Fruit fly (Drosophila melanogaster) whole organism, embryonic: ENCODE data around the gene CG5509.

Experiments used
- CG10321 ChIP-seq: fragments of 200-800 bp; sonication (Bioruptor generic); IDR thresholded peaks from 2 replicates; pipeline ENCODE4 v1.3.6; 2022; ENCODE audit warnings: missing biosample characterization, missing genetic modification characterization
- HHEX ChIP-seq: fragments of 200-800 bp; sonication (Bioruptor generic); optimal IDR thresholded peaks from 3 replicates; lab custom pipeline; 2017; ENCODE audit warnings: missing biosample characterization, mild to moderate bottlenecking, missing genetic modification characterization, missing genetic modification reagents

DNA sequence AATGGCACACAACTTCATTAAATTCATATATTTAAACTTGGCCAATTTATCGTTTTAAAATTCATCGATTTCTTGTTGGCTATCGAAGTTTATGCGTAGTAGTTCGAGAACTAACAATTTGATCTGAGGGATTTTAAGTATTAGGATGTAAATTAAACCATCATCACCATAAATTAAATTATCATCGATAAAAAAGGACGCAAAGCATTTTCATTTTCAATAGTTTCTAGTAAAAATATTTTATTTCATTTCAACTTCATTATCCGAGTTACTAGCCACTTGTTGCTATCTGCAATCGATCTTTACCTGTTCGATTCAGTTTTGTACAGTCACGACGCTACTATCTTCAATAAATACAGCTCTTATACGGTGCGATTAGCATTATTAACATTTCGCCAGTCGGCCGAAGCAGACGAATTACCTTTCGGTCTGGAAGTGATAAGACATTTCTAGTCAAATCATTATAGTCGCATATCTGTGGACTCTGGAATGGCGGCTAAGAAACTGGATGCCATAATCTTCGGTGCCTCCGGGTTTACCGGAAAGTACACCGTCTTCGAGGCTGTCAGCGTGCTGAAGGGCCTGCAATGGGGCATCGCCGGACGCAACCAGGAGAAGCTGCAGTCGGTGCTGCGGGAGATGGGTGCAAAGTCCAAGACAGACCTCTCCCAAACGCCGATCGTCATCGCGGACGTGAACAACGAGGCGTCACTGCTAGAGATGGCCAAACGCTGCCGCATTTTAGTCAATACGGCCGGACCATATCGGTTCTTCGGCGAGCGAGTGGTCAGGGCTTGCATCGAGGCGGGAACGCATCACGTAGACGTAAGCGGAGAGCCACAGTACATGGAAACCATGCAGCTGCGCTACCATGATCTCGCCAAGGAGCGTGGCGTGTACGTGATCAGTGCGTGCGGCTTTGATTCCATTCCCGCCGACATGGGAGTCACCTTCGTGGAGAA, 45.7 kb upstream of the CG5509 start, which contains the start of gene CG5167:
- TF ChIP-seq CG10321 (GFP tag; lab: Robert Waterston, UW) (no peak), HHEX (no peak)
